Fruit fly (Drosophila melanogaster) whole organism, embryonic: Measurements from ENCODE around the gene ZnT63C.

Experiments
- Ada2b ChIP-seq: fragments of 200-800 bp; sonication (Bioruptor generic); IDR thresholded peaks from 2 replicates; pipeline ENCODE4 v1.3.6; 2022; ENCODE audit warnings: missing biosample characterization, missing genetic modification characterization
- Blimp-1 ChIP-seq: fragments of 200-800 bp; sonication (Bioruptor generic); optimal IDR thresholded peaks from 3 replicates; lab custom pipeline; 2018; ENCODE audit warnings: missing biosample characterization, missing genetic modification characterization, mild to moderate bottlenecking, moderate library complexity, missing genetic modification reagents
- CG10267 ChIP-seq: fragments of 200-800 bp; sonication (Bioruptor generic); optimal IDR thresholded peaks from 2 replicates; lab custom pipeline; 2018; ENCODE audit warnings: missing biosample characterization, mild to moderate bottlenecking, missing genetic modification characterization, moderate library complexity
- CG11504 ChIP-seq: fragments of 200-800 bp; sonication (Bioruptor generic); optimal IDR thresholded peaks from 3 replicates; lab custom pipeline; 2019; ENCODE audit warnings: missing biosample characterization, mild to moderate bottlenecking, missing genetic modification characterization, moderate library complexity
- CG11695 ChIP-seq: fragments of 200-800 bp; sonication (Bioruptor generic); IDR thresholded peaks from 3 replicates; pipeline ENCODE4 v1.3.6; 2022; ENCODE audit warnings: missing biosample characterization, missing genetic modification characterization
- CG12071 ChIP-seq: fragments of 200-800 bp; sonication (Bioruptor generic); optimal IDR thresholded peaks from 3 replicates; lab custom pipeline; 2018; ENCODE audit warnings: missing biosample characterization, mild to moderate bottlenecking, missing genetic modification characterization
- CG12769 ChIP-seq: fragments of 200-800 bp; sonication (Bioruptor generic); optimal IDR thresholded peaks from 2 replicates; lab custom pipeline; 2019; ENCODE audit warnings: missing biosample characterization, mild to moderate bottlenecking, missing genetic modification characterization, moderate library complexity
- CG1529 ChIP-seq: fragments of 200-800 bp; sonication (Bioruptor generic); optimal IDR thresholded peaks from 3 replicates; lab custom pipeline; 2018; ENCODE audit warnings: missing biosample characterization, missing genetic modification characterization
- CG1603 ChIP-seq: fragments of 200-800 bp; sonication (Bioruptor generic); optimal IDR thresholded peaks from 2 replicates; lab custom pipeline; 2019; ENCODE audit warnings: missing biosample characterization, mild to moderate bottlenecking, missing genetic modification characterization, moderate library complexity
- CG18262 ChIP-seq: fragments of 200-800 bp; optimal IDR thresholded peaks from 3 replicates; lab custom pipeline; 2019; ENCODE audit warnings: missing biosample characterization, mild to moderate bottlenecking, missing genetic modification characterization, moderate library complexity
- CG2712 ChIP-seq: fragments of 200-800 bp; optimal IDR thresholded peaks from 3 replicates; lab custom pipeline; 2019; ENCODE audit warnings: missing biosample characterization, mild to moderate bottlenecking, missing genetic modification characterization, moderate library complexity
- CG31441 ChIP-seq: fragments of 200-800 bp; sonication (Bioruptor generic); IDR thresholded peaks from 2 replicates; pipeline ENCODE4 v1.3.6; 2022; ENCODE audit warnings: missing biosample characterization, missing genetic modification characterization
- CG4617 ChIP-seq: fragments of 200-800 bp; sonication (Bioruptor generic); optimal IDR thresholded peaks from 3 replicates; lab custom pipeline; 2016; ENCODE audit warnings: missing biosample characterization, missing genetic modification characterization, borderline replicate concordance
- CG4730 ChIP-seq: fragments of 200-800 bp; sonication (Bioruptor generic); IDR thresholded peaks from 2 replicates; pipeline ENCODE4 v1.3.6; 2022; ENCODE audit warnings: missing biosample characterization, missing genetic modification characterization
- CG6689 ChIP-seq: fragments of 200-800 bp; sonication (Bioruptor generic); IDR thresholded peaks from 2 replicates; pipeline ENCODE4 v1.3.6; 2022; ENCODE audit warnings: missing biosample characterization, missing genetic modification characterization
- CG7271 ChIP-seq: fragments of 200-800 bp; sonication (Bioruptor generic); optimal IDR thresholded peaks from 2 replicates; lab custom pipeline; 2018; ENCODE audit warnings: missing biosample characterization, mild to moderate bottlenecking, missing genetic modification characterization, moderate library complexity
- CG7357 ChIP-seq: fragments of 200-800 bp; sonication (Bioruptor generic); IDR thresholded peaks from 3 replicates; pipeline ENCODE4 v1.3.6; 2022; ENCODE audit warnings: missing biosample characterization, missing genetic modification characterization
- CG7963 ChIP-seq: fragments of 200-800 bp; sonication (Bioruptor generic); IDR thresholded peaks from 3 replicates; pipeline ENCODE4 v1.3.6; 2022; ENCODE audit warnings: missing biosample characterization, missing genetic modification characterization; ENCODE audit not compliant: partially characterized antibody
- Chrac-16 ChIP-seq: fragments of 200-800 bp; sonication (Bioruptor generic); optimal IDR thresholded peaks from 3 replicates; lab custom pipeline; 2016; ENCODE audit warnings: missing biosample characterization, missing genetic modification characterization
- Drgx ChIP-seq: fragments of 200-800 bp; sonication (Bioruptor generic); IDR thresholded peaks from 2 replicates; pipeline ENCODE4 v1.3.6; 2022; ENCODE audit warnings: missing biosample characterization, missing genetic modification characterization
- Jarid2 ChIP-seq: fragments of 200-800 bp; sonication (Bioruptor generic); optimal IDR thresholded peaks from 3 replicates; lab custom pipeline; 2017; ENCODE audit warnings: mild to moderate bottlenecking, missing biosample characterization, missing genetic modification reagents, missing genetic modification characterization
- Med ChIP-seq: fragments of 200-800 bp; sonication (Bioruptor generic); peaks from one replicate; lab custom pipeline; 2016; ENCODE audit warnings: missing biosample characterization, missing genetic modification characterization, mild to moderate bottlenecking, inconsistent platforms, moderate library complexity
- Ptx1 ChIP-seq: fragments of 200-800 bp; sonication (Bioruptor generic); IDR thresholded peaks from 2 replicates; pipeline ENCODE4 v1.3.6; 2022; ENCODE audit warnings: missing biosample characterization, missing genetic modification characterization
- TFAM ChIP-seq: fragments of 200-800 bp; sonication (Bioruptor generic); optimal IDR thresholded peaks from 2 replicates; lab custom pipeline; 2017; ENCODE audit warnings: missing biosample characterization, missing genetic modification characterization, inconsistent platforms
- Trl ChIP-seq, 3 experiments: fragments of >200 bp in 2 of 3; fragments of 200-800 bp in 1 of 3; sonication (Bioruptor generic) in 1 of 3; optimal IDR thresholded peaks; 2 replicates in 1 of 3; 3 replicates in 2 of 3; lab custom pipeline; 2016 to 2017; ENCODE audit warnings: missing biosample characterization in 1 of 3, missing genetic modification characterization in 1 of 3
- Xrp1 ChIP-seq: fragments of 200-800 bp; sonication (Bioruptor generic); IDR thresholded peaks from 2 replicates; pipeline ENCODE4 v1.3.6; 2022; ENCODE audit warnings: missing biosample characterization, missing genetic modification characterization
- az2 ChIP-seq: fragments of 200-800 bp; sonication (Bioruptor generic); optimal IDR thresholded peaks from 3 replicates; lab custom pipeline; 2016; ENCODE audit warnings: missing biosample characterization, missing genetic modification characterization
- bsh ChIP-seq, 2 experiments: fragments of 200-800 bp; sonication (Bioruptor generic); optimal IDR thresholded peaks; 2 replicates each; lab custom pipeline; 2017 to 2018; ENCODE audit warnings: mild to moderate bottlenecking in 2 of 2, missing biosample characterization in 2 of 2, missing genetic modification characterization in 2 of 2, moderate library complexity in 1 of 2
- chinmo ChIP-seq: fragments of 200-800 bp; sonication (Bioruptor generic); IDR thresholded peaks from 4 replicates; pipeline ENCODE4 v1.3.6; 2022; ENCODE audit warnings: missing biosample characterization, missing genetic modification characterization; ENCODE audit not compliant: partially characterized antibody
- chm ChIP-seq: fragments of 200-800 bp; sonication (Bioruptor generic); IDR thresholded peaks from 2 replicates; pipeline ENCODE4 v1.3.6; 2022; ENCODE audit warnings: missing biosample characterization, missing genetic modification characterization
- disco-r ChIP-seq: fragments of 200-800 bp; sonication (Bioruptor generic); optimal IDR thresholded peaks from 2 replicates; lab custom pipeline; 2016; ENCODE audit warnings: missing biosample characterization, missing genetic modification characterization
- eyg ChIP-seq: fragments of 200-800 bp; sonication (Bioruptor generic); optimal IDR thresholded peaks from 3 replicates; lab custom pipeline; 2016; ENCODE audit warnings: missing biosample characterization, missing genetic modification characterization
- gem ChIP-seq: fragments of 200-800 bp; sonication (Bioruptor generic); optimal IDR thresholded peaks from 2 replicates; lab custom pipeline; 2019; ENCODE audit warnings: missing biosample characterization, mild to moderate bottlenecking, missing genetic modification characterization, moderate library complexity
- inv ChIP-seq: fragments of 200-800 bp; sonication (Bioruptor generic); IDR thresholded peaks from 2 replicates; pipeline ENCODE4 v1.3.6; 2022; ENCODE audit warnings: missing biosample characterization, missing genetic modification characterization; ENCODE audit not compliant: partially characterized antibody
- klu ChIP-seq: fragments of 200-800 bp; sonication (Bioruptor generic); IDR thresholded peaks from 2 replicates; pipeline ENCODE4 v1.3.6; 2022; ENCODE audit warnings: missing biosample characterization, missing genetic modification characterization
- lbe ChIP-seq: fragments of 200-800 bp; sonication (Bioruptor generic); optimal IDR thresholded peaks from 2 replicates; lab custom pipeline; 2016; ENCODE audit warnings: missing biosample characterization, mild to moderate bottlenecking, missing genetic modification characterization
- lmd ChIP-seq: fragments of 200-800 bp; sonication (Bioruptor generic); IDR thresholded peaks from 2 replicates; pipeline ENCODE4 v1.3.6; 2022; ENCODE audit warnings: missing biosample characterization, missing genetic modification characterization
- mld ChIP-seq: fragments of 200-800 bp; sonication (Bioruptor generic); IDR thresholded peaks from 3 replicates; pipeline ENCODE4 v1.3.6; 2022; ENCODE audit warnings: missing biosample characterization, missing genetic modification characterization; ENCODE audit not compliant: partially characterized antibody
- nom ChIP-seq: fragments of 200-800 bp; sonication (Bioruptor generic); optimal IDR thresholded peaks from 2 replicates; lab custom pipeline; 2017; ENCODE audit warnings: missing biosample characterization, missing genetic modification characterization, mild to moderate bottlenecking, moderate library complexity, missing genetic modification reagents
- pb ChIP-seq: fragments of 200-800 bp; sonication (Bioruptor generic); optimal IDR thresholded peaks from 3 replicates; lab custom pipeline; 2016; ENCODE audit warnings: missing biosample characterization, missing genetic modification characterization
- ranshi ChIP-seq: fragments of 200-800 bp; sonication (Bioruptor generic); IDR thresholded peaks from 2 replicates; pipeline ENCODE4 v1.3.6; 2022; ENCODE audit warnings: missing biosample characterization, missing genetic modification characterization
- row ChIP-seq: fragments of 200-800 bp; sonication (Bioruptor generic); IDR thresholded peaks from 3 replicates; pipeline ENCODE4 v1.3.6; 2022; ENCODE audit warnings: missing biosample characterization, missing genetic modification characterization
- run ChIP-seq: fragments of 200-800 bp; sonication (Bioruptor generic); optimal IDR thresholded peaks from 3 replicates; lab custom pipeline; 2018; ENCODE audit warnings: missing biosample characterization, mild to moderate bottlenecking, missing genetic modification characterization
- sens ChIP-seq: fragments of 200-800 bp; sonication (Bioruptor generic); peaks from one replicate; lab custom pipeline; 2016; ENCODE audit warnings: missing biosample characterization, missing genetic modification characterization
- trem ChIP-seq: fragments of 200-800 bp; optimal IDR thresholded peaks from 3 replicates; lab custom pipeline; 2019; ENCODE audit warnings: missing biosample characterization, mild to moderate bottlenecking, missing genetic modification characterization, moderate library complexity
- unpg ChIP-seq: fragments of 200-800 bp; sonication (Bioruptor generic); optimal IDR thresholded peaks from 3 replicates; lab custom pipeline; 2018; ENCODE audit warnings: missing biosample characterization, mild to moderate bottlenecking, missing genetic modification characterization, moderate library complexity
- vvl ChIP-seq: fragments of 200-800 bp; sonication (Bioruptor generic); IDR thresholded peaks from 2 replicates; pipeline ENCODE4 v1.3.6; 2022; ENCODE audit warnings: missing biosample characterization, missing genetic modification characterization
- zen2 ChIP-seq: fragments of 200-800 bp; sonication (Bioruptor generic); IDR thresholded peaks from 3 replicates; pipeline ENCODE4 v1.3.6; 2022; ENCODE audit warnings: missing biosample characterization, missing genetic modification characterization; ENCODE audit not compliant: partially characterized antibody

ZnT63C gene

DNA sequence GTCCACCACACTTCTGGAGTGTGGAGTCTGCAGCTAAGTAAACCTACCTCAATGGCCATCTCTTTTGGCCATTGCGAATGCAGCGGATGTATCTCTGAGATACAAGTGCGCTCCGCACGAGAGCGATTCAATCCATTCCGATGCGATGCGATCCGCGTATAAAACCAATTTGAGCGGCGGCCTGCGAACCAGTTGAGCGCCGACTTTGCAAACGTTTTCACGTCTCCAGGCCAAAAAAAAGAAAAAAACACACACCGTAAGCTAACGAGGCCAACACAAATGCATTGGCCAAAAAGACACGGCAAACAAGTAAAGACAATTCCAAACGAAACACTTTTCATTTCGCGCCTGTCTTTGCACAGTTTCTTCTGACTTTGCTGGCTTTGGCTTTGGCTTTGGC, 45.8 kb upstream of the ZnT63C start, which contains the start of gene ckd:
TSS of gene ckd (plus strand) at position 189 of the 400 bp plus-strand sequence.
- TF ChIP-seq Jarid2 (peak; percentile 13), TFAM (GFP tag; lab: Kevin White, UChicago) (no peak), vvl (0 out of 2 replicates have a peak, but pooled peaks have one; percentile 26), inv (GFP tag; lab: Robert Waterston, UW) (no peak), CG12769 (tag; lab: Kevin White, UChicago) (peak; percentile 10), CG7963 (GFP tag; lab: Robert Waterston, UW) (no peak), Chrac-16 (GFP tag; lab: Kevin White, UChicago) (no peak), run (tag; lab: Kevin White, UChicago) (no peak), CG7357 (GFP tag; lab: Robert Waterston, UW) (no peak), Trl (optimal IDR thresholded peaks at IDR 0.05; lab: Kevin White, UChicago) (peak in 1 of 2 experiments; percentile 1), Trl (GFP tag; optimal IDR thresholded peaks at IDR 0.05; lab: Kevin White, UChicago) (no peak), Drgx (GFP tag; lab: Robert Waterston, UW) (peak; percentile 36; the same call in 1 of the 2 replicates), pb (no peak), lbe (GFP tag; lab: Kevin White, UChicago) (peak; percentile 33), eyg (GFP tag; lab: Kevin White, UChicago) (no peak), CG12071 (GFP tag; lab: Kevin White, UChicago) (no peak), Xrp1 (no peak), az2 (no peak), chinmo (peak; percentile 77; the same call in 1 of the 4 replicates), nom (GFP tag; lab: Kevin White, UChicago) (peak; percentile 49), CG7271 (no peak)

DNA sequence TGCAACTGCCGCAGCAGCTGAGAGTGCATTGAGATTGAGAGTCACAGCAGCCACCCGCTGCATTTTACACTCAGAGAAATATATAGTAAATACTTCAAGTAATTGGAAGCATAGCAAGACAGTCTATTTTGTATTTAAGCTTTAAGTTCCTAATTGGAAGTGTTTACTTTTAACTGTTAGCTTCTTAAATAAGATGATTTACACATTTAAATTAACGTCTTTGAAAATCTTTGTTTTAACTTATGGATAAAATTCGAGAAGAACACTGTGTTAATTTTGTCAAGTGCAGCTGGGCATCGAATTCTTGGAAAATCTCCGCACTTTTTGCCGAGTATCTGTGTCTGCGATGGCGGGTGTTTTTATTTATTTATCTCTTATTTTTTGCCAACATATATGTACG, 43.8 kb upstream of the ZnT63C start:
- TF ChIP-seq CG11504 (tag; lab: Kevin White, UChicago): peak; percentile 12
- TF ChIP-seq Ptx1: 0 out of 2 replicates have a peak, but pooled peaks have one; percentile 10
- peak; percentile 72 for TF ChIP-seq sens (GFP tag; lab: Kevin White, UChicago)
- peak; percentile 27 for TF ChIP-seq Blimp-1 (GFP tag; lab: Kevin White, UChicago)
- peak; percentile 89 for TF ChIP-seq nom (GFP tag; lab: Kevin White, UChicago)
- peak; percentile 7 for TF ChIP-seq unpg
- TF ChIP-seq CG4617 (GFP tag; lab: Kevin White, UChicago): no peak
- TF ChIP-seq CG1529 (GFP tag; lab: Kevin White, UChicago): no peak
- peak; percentile 16 for TF ChIP-seq CG2712 (tag; lab: Kevin White, UChicago)
- TF ChIP-seq CG11695 (GFP tag; lab: Robert Waterston, UW): 0 out of 3 replicates have a peak, but pooled peaks have one; percentile 16
- no peak for TF ChIP-seq klu (GFP tag; lab: Robert Waterston, UW)
- no peak for TF ChIP-seq trem (tag; lab: Kevin White, UChicago)
- peak; percentile 24 to 73 for TF ChIP-seq bsh (GFP tag; optimal IDR thresholded peaks at IDR 0.05; lab: Kevin White, UChicago)
- TF ChIP-seq mld (GFP tag; lab: Robert Waterston, UW): no peak
- 0 out of 2 replicates have a peak, but pooled peaks have one; percentile 18 for TF ChIP-seq CG6689 (GFP tag; lab: Robert Waterston, UW)
- peak; percentile 49 for TF ChIP-seq lbe (GFP tag; lab: Kevin White, UChicago)
- 0 out of 3 replicates have a peak, but pooled peaks have one; percentile 11 for TF ChIP-seq row (GFP tag; lab: Robert Waterston, UW)
- TF ChIP-seq ranshi: peak; percentile 35; the same call in 1 of the 2 replicates
- no peak for TF ChIP-seq zen2
- peak; percentile 24 for TF ChIP-seq gem (tag; lab: Kevin White, UChicago)
- no peak for TF ChIP-seq CG10267
- no peak for TF ChIP-seq chm (GFP tag; lab: Robert Waterston, UW)
- TF ChIP-seq Jarid2: no peak
- peak; percentile 28; the same call in 1 of the 2 replicates for TF ChIP-seq lmd (GFP tag; lab: Robert Waterston, UW)
- TF ChIP-seq CG4730 (GFP tag; lab: Robert Waterston, UW): 0 out of 2 replicates have a peak, but pooled peaks have one; percentile 27
- 0 out of 2 replicates have a peak, but pooled peaks have one; percentile 16 for TF ChIP-seq CG31441
- no peak for TF ChIP-seq disco-r
- TF ChIP-seq Ada2b (GFP tag; lab: Robert Waterston, UW): peak; percentile 42; the same call in 1 of the 2 replicates
- TF ChIP-seq CG18262 (tag; lab: Kevin White, UChicago): peak; percentile 1
- TF ChIP-seq CG1603 (tag; lab: Kevin White, UChicago): peak; percentile 24
- peak; percentile 45; the same call in 1 of the 2 replicates for TF ChIP-seq Xrp1
- peak; percentile 50 for TF ChIP-seq Med
